Worm (Caenorhabditis elegans) whole organism, L1 larva: ENCODE data around the gene F57B9.3.

ENCODE experiments used
- C04F5.9 ChIP-seq: sonication (generic microtip); optimal IDR thresholded peaks from 2 replicates; lab custom pipeline; 2016; ENCODE audit warnings: missing genetic modification characterization, missing compliant biosample characterization
- C16A3.4 ChIP-seq: fragments of 150-350 bp; optimal IDR thresholded peaks from 2 replicates; lab custom pipeline; 2014; ENCODE audit warnings: missing biosample characterization, missing genetic modification characterization
- aha-1 ChIP-seq: fragments of 150-350 bp; optimal IDR thresholded peaks from 2 replicates; lab custom pipeline; 2014; ENCODE audit warnings: missing biosample characterization, missing genetic modification characterization
- alr-1 ChIP-seq: fragments of 200-800 bp; sonication (Bioruptor generic); optimal IDR thresholded peaks from 2 replicates; lab custom pipeline; 2018; ENCODE audit warnings: borderline replicate concordance, mild to moderate bottlenecking, missing genetic modification characterization, missing compliant biosample characterization
- ama-1 ChIP-seq: fragments of 150-350 bp; optimal IDR thresholded peaks from 2 replicates; lab custom pipeline; 2014
- ceh-63 ChIP-seq: fragments of 200-800 bp; sonication (Bioruptor generic); optimal IDR thresholded peaks from 2 replicates; lab custom pipeline; 2018; ENCODE audit warnings: mild to moderate bottlenecking, missing genetic modification characterization, missing compliant biosample characterization
- ceh-8 ChIP-seq: fragments of 200-800 bp; sonication (Bioruptor generic); optimal IDR thresholded peaks from 2 replicates; lab custom pipeline; 2018; ENCODE audit warnings: mild to moderate bottlenecking, missing genetic modification characterization, moderate library complexity, missing compliant biosample characterization
- ceh-90 ChIP-seq: sonication (generic microtip); optimal IDR thresholded peaks from 2 replicates; lab custom pipeline; 2016; ENCODE audit warnings: missing genetic modification characterization, missing compliant biosample characterization
- ces-1 ChIP-seq: fragments of 150-350 bp; optimal IDR thresholded peaks from 2 replicates; lab custom pipeline; 2014; ENCODE audit warnings: missing biosample characterization, missing genetic modification reagents, missing genetic modification characterization
- dpl-1 ChIP-seq, 3 experiments: fragments of 150-350 bp in 2 of 3; sonication (generic microtip) in 1 of 3; optimal IDR thresholded peaks; 2 replicates each; lab custom pipeline; 2014 to 2017; ENCODE audit warnings: missing biosample characterization in 3 of 3, missing genetic modification characterization in 3 of 3, missing genetic modification reagents in 3 of 3
- egl-13 ChIP-seq: sonication (generic microtip); optimal IDR thresholded peaks from 2 replicates; lab custom pipeline; 2016; ENCODE audit warnings: missing genotype, missing genetic modification reagents, missing genetic modification characterization, missing compliant biosample characterization
- egl-27 ChIP-seq, 2 experiments: fragments of 150-350 bp in 1 of 2; sonication (generic microtip); optimal IDR thresholded peaks; 3 replicates each; lab custom pipeline; 2017 to 2018; ENCODE audit warnings: missing biosample characterization in 2 of 2, missing genetic modification characterization in 2 of 2, missing genetic modification reagents in 2 of 2
- elt-2 ChIP-seq: sonication (generic microtip); optimal IDR thresholded peaks from 2 replicates; lab custom pipeline; 2016; ENCODE audit warnings: missing genetic modification characterization, mild to moderate bottlenecking, inconsistent platforms, missing compliant biosample characterization, missing genetic modification reagents
- elt-3 ChIP-seq, 6 experiments: fragments of 150-350 bp in 1 of 6; sonication (generic microtip); optimal IDR thresholded peaks; 2 replicates each; lab custom pipeline; 2017 to 2018; ENCODE audit warnings: missing biosample characterization in 6 of 6, missing genetic modification characterization in 6 of 6, inconsistent platforms in 1 of 6
- fkh-10 ChIP-seq: sonication (generic microtip); optimal IDR thresholded peaks from 2 replicates; lab custom pipeline; 2017; ENCODE audit warnings: missing biosample characterization, missing genetic modification reagents, missing genetic modification characterization
- fkh-4 ChIP-seq: sonication (generic microtip); optimal IDR thresholded peaks from 2 replicates; lab custom pipeline; 2016; ENCODE audit warnings: missing compliant biosample characterization, missing genetic modification characterization, borderline replicate concordance
- fos-1 ChIP-seq: fragments of 150-350 bp; optimal IDR thresholded peaks from 2 replicates; lab custom pipeline; 2014; ENCODE audit warnings: missing biosample characterization, missing genetic modification characterization
- grh-1 ChIP-seq: fragments of 200-800 bp; sonication (Bioruptor generic); IDR thresholded peaks from 2 replicates; pipeline ENCODE4 v1.3.6; 2022; ENCODE audit warnings: missing genetic modification reagents, missing genetic modification characterization, missing compliant biosample characterization
- hlh-4 ChIP-seq: sonication (generic microtip); optimal IDR thresholded peaks from 2 replicates; lab custom pipeline; 2016; ENCODE audit warnings: mild to moderate bottlenecking, missing genetic modification characterization, missing compliant biosample characterization
- irx-1 ChIP-seq: sonication (generic microtip); optimal IDR thresholded peaks from 2 replicates; lab custom pipeline; 2016; ENCODE audit warnings: missing genetic modification characterization, missing compliant biosample characterization
- isw-1 ChIP-seq: fragments of 200-800 bp; sonication (Bioruptor generic); IDR thresholded peaks from 2 replicates; pipeline ENCODE4 v1.3.6; 2022; ENCODE audit warnings: missing genetic modification characterization, missing compliant biosample characterization
- lin-13 ChIP-seq: fragments of 150-350 bp; optimal IDR thresholded peaks from 2 replicates; lab custom pipeline; 2014; ENCODE audit warnings: missing biosample characterization, missing genetic modification reagents, missing genetic modification characterization
- lin-14 ChIP-seq: fragments of 200-800 bp; sonication (Bioruptor generic); optimal IDR thresholded peaks from 2 replicates; lab custom pipeline; 2018; ENCODE audit warnings: mild to moderate bottlenecking, missing genetic modification characterization, moderate library complexity, missing compliant biosample characterization
- lin-35 ChIP-seq, 2 experiments: fragments of 150-350 bp; optimal IDR thresholded peaks; 2 replicates each; lab custom pipeline; 2014; ENCODE audit warnings: missing biosample characterization in 2 of 2, missing genetic modification characterization in 2 of 2, missing genetic modification reagents in 2 of 2
- lin-39 ChIP-seq: fragments of 150-350 bp; optimal IDR thresholded peaks from 2 replicates; lab custom pipeline; 2014; ENCODE audit warnings: missing biosample characterization, missing genetic modification reagents, missing genetic modification characterization
- lsy-2 ChIP-seq, 2 experiments: fragments of 150-350 bp; optimal IDR thresholded peaks; 2 replicates each; lab custom pipeline; 2014; ENCODE audit warnings: missing biosample characterization in 2 of 2, missing genetic modification characterization in 2 of 2
- mab-9 ChIP-seq: fragments of 200-800 bp; sonication (Bioruptor generic); IDR thresholded peaks from 2 replicates; pipeline ENCODE4 v1.3.6; 2022; ENCODE audit warnings: missing genetic modification reagents, missing genetic modification characterization, missing compliant biosample characterization
- mef-2 ChIP-seq: fragments of 150-350 bp; optimal IDR thresholded peaks from 2 replicates; lab custom pipeline; 2014; ENCODE audit warnings: missing biosample characterization, missing genetic modification characterization
- nhr-11 ChIP-seq: fragments of 150-350 bp; optimal IDR thresholded peaks from 2 replicates; lab custom pipeline; 2014; ENCODE audit warnings: missing biosample characterization, missing genetic modification characterization
- nhr-12 ChIP-seq: sonication (generic microtip); optimal IDR thresholded peaks from 2 replicates; lab custom pipeline; 2017; ENCODE audit warnings: missing biosample characterization, missing genetic modification characterization
- nhr-19 ChIP-seq: fragments of 200-800 bp; sonication (Bioruptor generic); conservative IDR thresholded peaks from 2 replicates; pipeline ENCODE4 v1.3.6; 2022; ENCODE audit warnings: missing genetic modification characterization, missing compliant biosample characterization
- nhr-20 ChIP-seq: sonication (generic microtip); optimal IDR thresholded peaks from 2 replicates; lab custom pipeline; 2016; ENCODE audit warnings: mild to moderate bottlenecking, missing genetic modification characterization, missing compliant biosample characterization
- nhr-237 ChIP-seq: fragments of 150-350 bp; optimal IDR thresholded peaks from 2 replicates; lab custom pipeline; 2014; ENCODE audit warnings: missing biosample characterization, missing genetic modification characterization
- nhr-47 ChIP-seq: sonication (generic microtip); optimal IDR thresholded peaks from 2 replicates; lab custom pipeline; 2016; ENCODE audit warnings: mild to moderate bottlenecking, missing genetic modification characterization, moderate library complexity, missing compliant biosample characterization
- nhr-77 ChIP-seq: fragments of 150-350 bp; optimal IDR thresholded peaks from 2 replicates; lab custom pipeline; 2014; ENCODE audit warnings: missing biosample characterization, missing genetic modification characterization
- nhr-85 ChIP-seq: sonication (generic microtip); peaks from one replicate; lab custom pipeline; 2016; ENCODE audit warnings: missing genetic modification characterization, inconsistent platforms, missing compliant biosample characterization
- nhr-90 ChIP-seq: sonication (generic microtip); optimal IDR thresholded peaks from 2 replicates; lab custom pipeline; 2016; ENCODE audit warnings: mild to moderate bottlenecking, missing genetic modification characterization, missing compliant biosample characterization; ENCODE audit not compliant: poor library complexity
- pag-3 ChIP-seq: sonication (generic microtip); optimal IDR thresholded peaks from 2 replicates; lab custom pipeline; 2017; ENCODE audit warnings: missing genetic modification characterization, mild to moderate bottlenecking, missing compliant biosample characterization, antibody characterized with exemption, borderline replicate concordance; ENCODE audit not compliant: insufficient read depth
- snpc-4 ChIP-seq: fragments of 150-350 bp; optimal IDR thresholded peaks from 2 replicates; lab custom pipeline; 2014; ENCODE audit warnings: missing biosample characterization, missing genetic modification characterization
- snu-23 ChIP-seq: sonication (generic microtip); optimal IDR thresholded peaks from 2 replicates; lab custom pipeline; 2016; ENCODE audit warnings: missing genetic modification characterization, missing compliant biosample characterization
- sptf-1 ChIP-seq: fragments of 150-350 bp; optimal IDR thresholded peaks from 2 replicates; lab custom pipeline; 2014; ENCODE audit warnings: missing biosample characterization, missing genetic modification characterization
- sup-37 ChIP-seq: fragments of 200-800 bp; sonication (Bioruptor generic); optimal IDR thresholded peaks from 2 replicates; lab custom pipeline; 2018; ENCODE audit warnings: mild to moderate bottlenecking, missing genetic modification characterization, missing compliant biosample characterization
- tbx-2 ChIP-seq: sonication (generic microtip); optimal IDR thresholded peaks from 2 replicates; lab custom pipeline; 2016; ENCODE audit warnings: missing genetic modification characterization, missing compliant biosample characterization
- unc-30 ChIP-seq: sonication (generic microtip); optimal IDR thresholded peaks from 2 replicates; lab custom pipeline; 2017; ENCODE audit warnings: missing biosample characterization, missing genetic modification characterization
- unc-98 ChIP-seq: fragments of 200-800 bp; sonication (Bioruptor generic); IDR thresholded peaks from 2 replicates; pipeline ENCODE4 v1.3.6; 2022; ENCODE audit warnings: missing genetic modification characterization, missing compliant biosample characterization
- ztf-11 ChIP-seq, 2 experiments: sonication (generic microtip); optimal IDR thresholded peaks; 2 replicates each; lab custom pipeline; 2016 to 2017; ENCODE audit warnings: missing genetic modification characterization in 2 of 2, missing biosample characterization in 1 of 2, missing compliant biosample characterization in 1 of 2
- ztf-4 ChIP-seq: fragments of 150-350 bp; optimal IDR thresholded peaks from 2 replicates; lab custom pipeline; 2014; ENCODE audit warnings: missing biosample characterization, missing genetic modification characterization

The F57B9.3 gene

DNA sequence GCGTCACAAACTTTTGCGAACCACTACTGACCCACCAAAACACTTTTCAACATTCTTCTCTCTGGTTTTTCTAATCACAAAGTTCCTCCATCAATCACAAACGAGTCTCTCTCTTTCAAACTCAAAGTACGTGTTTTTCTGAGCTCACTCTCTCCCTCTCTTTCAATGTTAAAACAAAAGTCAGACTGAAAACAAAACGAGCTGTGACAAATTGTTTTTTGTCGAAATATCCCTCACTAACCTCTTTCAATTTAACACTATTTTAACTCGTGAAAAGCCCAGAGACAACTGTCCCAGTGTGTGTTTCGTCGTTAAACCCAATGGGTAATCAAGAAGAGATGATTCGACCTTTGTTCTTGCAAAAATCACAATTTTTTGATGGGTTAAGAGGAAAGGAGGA, 48.4 kb downstream of the F57B9.3 start (continued):
- no peak for TF ChIP-seq dpl-1 (GFP tag; optimal IDR thresholded peaks at IDR 0.05; lab: Kevin White, UChicago)
- TF ChIP-seq ceh-90 (tag; lab: Kevin White, UChicago): no peak
- TF ChIP-seq fkh-4 (tag; lab: Kevin White, UChicago): peak; percentile 3
- TF ChIP-seq snu-23 (GFP tag; lab: Kevin White, UChicago): peak; percentile 73
- peak; percentile 16 for TF ChIP-seq sup-37 (GFP tag; lab: Kevin White, UChicago)
- no peak for TF ChIP-seq ceh-8 (GFP tag; lab: Kevin White, UChicago)
- TF ChIP-seq lin-35 (GFP tag; optimal IDR thresholded peaks at IDR 0.05; lab: Kevin White, UChicago): peak in 1 of 2 experiments; percentile 22
- TF ChIP-seq tbx-2 (tag; lab: Kevin White, UChicago): peak; percentile 57
- no peak for TF ChIP-seq fkh-10 (GFP tag; lab: Kevin White, UChicago)
- TF ChIP-seq elt-3 (tag; optimal IDR thresholded peaks at IDR 0.05; lab: Kevin White, UChicago): no peak
- no peak for TF ChIP-seq grh-1 (GFP tag; lab: Robert Waterston, UW)
- peak; percentile 61 for TF ChIP-seq mef-2 (tag; lab: Kevin White, UChicago)
- TF ChIP-seq fos-1: no peak
- no peak for TF ChIP-seq nhr-237
- peak; percentile 42 for TF ChIP-seq nhr-47 (tag; lab: Kevin White, UChicago)
- TF ChIP-seq egl-13: no peak
- no peak for TF ChIP-seq elt-2 (tag; lab: Kevin White, UChicago)
- no peak for TF ChIP-seq alr-1 (tag; lab: Kevin White, UChicago)
- peak; percentile 84 for TF ChIP-seq nhr-19 (GFP tag; lab: Robert Waterston, UW)
- TF ChIP-seq ztf-11 (tag; optimal IDR thresholded peaks at IDR 0.05; lab: Kevin White, UChicago): no peak
- TF ChIP-seq C04F5.9: peak; percentile 75
- TF ChIP-seq sptf-1 (tag; lab: Kevin White, UChicago): no peak
- TF ChIP-seq ztf-4 (tag; lab: Kevin White, UChicago): peak; percentile 39
- no peak for TF ChIP-seq nhr-85 (tag; lab: Kevin White, UChicago)
- no peak for TF ChIP-seq snpc-4
- no peak for TF ChIP-seq hlh-4 (tag; lab: Kevin White, UChicago)
- no peak for TF ChIP-seq unc-98 (GFP tag; lab: Robert Waterston, UW)
- no peak for TF ChIP-seq nhr-90 (tag; lab: Kevin White, UChicago)
- TF ChIP-seq aha-1 (tag; lab: Kevin White, UChicago): no peak
- TF ChIP-seq mab-9: no peak
- TF ChIP-seq lin-14 (GFP tag; lab: Kevin White, UChicago): peak; percentile 88
- peak; percentile 52 for TF ChIP-seq nhr-20 (tag; lab: Kevin White, UChicago)
- no peak for TF ChIP-seq nhr-77 (tag; lab: Kevin White, UChicago)
- TF ChIP-seq ceh-63 (GFP tag; lab: Kevin White, UChicago): no peak
- TF ChIP-seq egl-27 (tag; optimal IDR thresholded peaks at IDR 0.05; lab: Kevin White, UChicago): no peak
- no peak for TF ChIP-seq ama-1 (lab: Kevin White, UChicago)
- peak; percentile 63 to 89 for TF ChIP-seq lsy-2 (tag; optimal IDR thresholded peaks at IDR 0.05; lab: Kevin White, UChicago)
- no peak for TF ChIP-seq ces-1
- TF ChIP-seq pag-3 (tag; lab: Kevin White, UChicago): no peak
- no peak for TF ChIP-seq nhr-11 (tag; lab: Kevin White, UChicago)
- TF ChIP-seq lin-13 (GFP tag; lab: Kevin White, UChicago): no peak
- no peak for TF ChIP-seq nhr-12 (tag; lab: Kevin White, UChicago)
- no peak for TF ChIP-seq isw-1
- TF ChIP-seq lin-39 (tag; lab: Kevin White, UChicago): peak; percentile 86
- peak; percentile 32 for TF ChIP-seq C16A3.4 (tag; lab: Kevin White, UChicago)
- no peak for TF ChIP-seq unc-30 (tag; lab: Kevin White, UChicago)
- no peak for TF ChIP-seq irx-1 (tag; lab: Kevin White, UChicago)
- TF ChIP-seq, all 84 proteins: peak for 25
